Fruit fly (Drosophila melanogaster): ENCODE results near the gene CG10096.

CG10096 gene

DNA sequence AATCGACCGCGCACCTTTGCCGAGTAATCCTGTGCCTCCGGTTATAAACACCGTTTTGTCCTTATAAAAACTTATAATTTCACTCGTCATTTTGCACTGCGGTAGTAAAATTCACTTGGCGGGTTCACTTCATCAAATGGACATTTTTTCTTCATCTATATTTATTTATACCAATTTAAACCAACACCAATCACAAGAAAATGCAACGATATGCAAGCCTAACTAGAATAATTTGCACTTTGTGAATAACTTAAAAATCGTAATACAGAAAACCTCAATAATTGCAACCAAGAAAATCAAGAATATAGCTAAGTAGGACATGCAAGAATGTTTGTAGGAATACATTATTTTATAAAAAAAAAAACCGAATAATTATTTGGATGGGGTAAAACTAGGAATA lies at the start of gene CG10096, which contains the start of gene CG10097:
Gene CG10096, minus strand, starts transcription at position 101 of the 400 bp plus-strand sequence.
Gene CG10097, minus strand, starts transcription at position 101 of the 400 bp plus-strand sequence.
- TF ChIP-seq h (optimal IDR thresholded peaks at IDR 0.05) (no peak), ttk (optimal IDR thresholded peaks at IDR 0.05) (no peak), insv (optimal IDR thresholded peaks at IDR 0.05) (no peak), Myc (optimal IDR thresholded peaks at IDR 0.05) (no peak), Sin3A (optimal IDR thresholded peaks at IDR 0.05) (no peak)

DNA sequence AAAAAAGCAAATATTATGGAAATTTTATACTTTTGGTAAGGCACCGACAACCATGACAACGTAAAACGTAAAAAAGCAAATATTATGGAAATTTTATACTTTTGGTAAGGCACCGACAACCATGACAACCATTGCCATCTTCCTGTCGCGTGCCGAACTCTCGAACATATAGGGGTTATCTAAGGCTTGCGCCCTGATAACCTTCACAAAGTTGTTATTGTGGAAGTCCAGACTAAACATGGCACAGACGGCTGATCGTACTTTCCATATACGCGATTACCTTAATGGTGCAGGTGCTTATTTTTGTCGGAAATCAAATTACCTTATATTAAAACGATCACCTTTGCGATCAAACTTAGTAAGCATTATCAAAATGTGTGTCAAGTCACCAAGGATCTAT lies 49.7 kb upstream of the CG10096 start:
- TF ChIP-seq h (optimal IDR thresholded peaks at IDR 0.05) (no peak), psq (optimal IDR thresholded peaks at IDR 0.05) (no peak), insv (optimal IDR thresholded peaks at IDR 0.05) (no peak), Myc (optimal IDR thresholded peaks at IDR 0.05) (no peak), Sin3A (optimal IDR thresholded peaks at IDR 0.05) (no peak), ttk (optimal IDR thresholded peaks at IDR 0.05) (no peak)

DNA sequence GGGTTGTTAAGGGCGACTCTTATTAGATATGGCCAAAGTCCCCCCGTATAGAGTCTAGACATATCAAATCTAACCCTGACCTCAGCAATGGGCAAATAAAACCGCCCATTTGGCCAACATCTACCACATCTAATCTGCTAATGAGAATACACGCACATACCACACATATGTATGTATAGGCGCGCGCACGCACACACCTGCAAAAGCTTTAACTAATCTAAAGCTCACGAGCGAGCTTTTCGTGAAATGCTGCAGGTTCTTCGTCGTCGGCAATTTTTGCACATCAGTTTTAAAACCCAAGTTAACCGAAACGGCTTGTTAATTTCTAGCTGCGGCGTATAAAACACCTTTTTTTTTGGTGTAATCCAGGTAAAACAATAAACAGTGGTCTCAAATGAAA lies 48.0 kb upstream of the CG10096 start:
- no peak for TF ChIP-seq psq (optimal IDR thresholded peaks at IDR 0.05)
- no peak for TF ChIP-seq insv (optimal IDR thresholded peaks at IDR 0.05)
- no peak for TF ChIP-seq ttk (optimal IDR thresholded peaks at IDR 0.05)
- no peak for TF ChIP-seq Myc (optimal IDR thresholded peaks at IDR 0.05)
- TF ChIP-seq Sin3A (optimal IDR thresholded peaks at IDR 0.05), result no peak
- TF ChIP-seq h (optimal IDR thresholded peaks at IDR 0.05), result no peak

DNA sequence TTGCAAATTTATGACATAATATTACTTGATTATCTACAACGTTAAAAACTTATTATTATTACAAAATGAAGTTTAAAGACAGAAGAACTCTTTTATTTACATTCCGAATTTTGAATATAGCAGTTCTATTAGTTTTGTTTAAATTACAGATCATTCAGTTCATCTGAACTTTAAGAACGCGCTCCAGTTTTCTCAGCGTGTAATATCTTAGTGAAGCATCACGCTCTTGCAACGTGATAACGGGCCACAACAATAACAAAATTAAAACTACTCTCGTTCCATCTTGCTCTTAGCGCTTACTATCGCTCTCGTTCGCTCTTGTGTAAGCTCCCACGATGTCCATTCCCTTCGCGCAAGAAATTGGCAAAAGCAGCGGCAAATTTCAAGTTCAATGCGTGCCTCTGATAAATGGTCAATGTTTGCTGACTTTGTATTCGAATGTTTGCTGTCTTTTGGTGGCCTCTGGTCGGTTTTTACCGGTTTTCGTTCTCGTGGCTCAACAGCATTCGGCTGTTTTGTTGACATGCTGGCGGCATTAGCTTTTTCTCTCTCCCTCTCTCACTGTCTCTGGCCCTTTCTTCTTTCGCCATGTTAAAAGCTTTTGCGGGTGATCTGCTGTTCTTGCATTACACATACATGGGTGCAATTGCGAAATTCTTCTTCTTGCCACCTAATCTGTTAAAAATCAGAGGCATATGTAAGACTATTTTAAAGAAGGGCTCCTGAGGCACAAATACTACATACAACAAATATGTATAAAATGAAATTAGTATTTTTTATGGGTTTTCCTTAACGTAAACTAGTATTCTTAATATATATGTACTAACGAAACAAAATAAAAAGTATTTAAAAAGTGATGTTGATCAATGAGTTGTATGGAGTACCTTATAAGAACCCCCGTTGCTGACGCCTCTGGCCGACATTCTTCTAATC lies 47.1 kb upstream of the CG10096 start:
- TF ChIP-seq insv (optimal IDR thresholded peaks at IDR 0.05) (no peak), h (optimal IDR thresholded peaks at IDR 0.05) (no peak)

DNA sequence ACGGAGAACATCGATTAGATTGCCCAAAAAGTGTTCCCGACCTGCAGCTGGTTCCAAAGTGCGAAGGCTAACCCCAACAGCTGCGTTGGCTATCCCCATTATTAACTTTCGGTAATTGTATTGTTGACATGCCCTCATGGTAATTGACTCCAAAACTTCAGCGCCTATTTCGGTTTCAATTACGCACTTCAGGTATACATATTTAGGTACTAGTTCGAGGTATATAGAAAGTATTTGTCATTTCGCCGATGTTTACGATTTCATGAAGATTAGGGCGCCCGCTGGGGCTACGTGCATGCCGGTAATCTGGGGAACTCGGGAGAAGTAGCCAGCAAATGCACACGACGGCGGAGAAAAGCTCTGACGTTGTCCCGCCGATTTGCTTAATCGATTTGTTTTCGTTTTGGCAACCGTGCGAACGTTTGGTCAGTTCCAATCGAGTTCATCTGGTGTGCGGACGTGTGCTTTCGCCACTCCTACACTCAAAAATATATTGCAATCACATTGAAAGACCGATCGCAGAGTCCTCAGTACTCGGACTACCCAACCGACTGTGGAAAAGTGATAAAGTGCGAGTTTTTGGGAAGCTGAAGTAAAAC lies 45.3 kb upstream of the CG10096 start:
- no peak for TF ChIP-seq h (optimal IDR thresholded peaks at IDR 0.05)
- no peak for TF ChIP-seq psq (optimal IDR thresholded peaks at IDR 0.05)
- no peak for TF ChIP-seq Myc (optimal IDR thresholded peaks at IDR 0.05)

DNA sequence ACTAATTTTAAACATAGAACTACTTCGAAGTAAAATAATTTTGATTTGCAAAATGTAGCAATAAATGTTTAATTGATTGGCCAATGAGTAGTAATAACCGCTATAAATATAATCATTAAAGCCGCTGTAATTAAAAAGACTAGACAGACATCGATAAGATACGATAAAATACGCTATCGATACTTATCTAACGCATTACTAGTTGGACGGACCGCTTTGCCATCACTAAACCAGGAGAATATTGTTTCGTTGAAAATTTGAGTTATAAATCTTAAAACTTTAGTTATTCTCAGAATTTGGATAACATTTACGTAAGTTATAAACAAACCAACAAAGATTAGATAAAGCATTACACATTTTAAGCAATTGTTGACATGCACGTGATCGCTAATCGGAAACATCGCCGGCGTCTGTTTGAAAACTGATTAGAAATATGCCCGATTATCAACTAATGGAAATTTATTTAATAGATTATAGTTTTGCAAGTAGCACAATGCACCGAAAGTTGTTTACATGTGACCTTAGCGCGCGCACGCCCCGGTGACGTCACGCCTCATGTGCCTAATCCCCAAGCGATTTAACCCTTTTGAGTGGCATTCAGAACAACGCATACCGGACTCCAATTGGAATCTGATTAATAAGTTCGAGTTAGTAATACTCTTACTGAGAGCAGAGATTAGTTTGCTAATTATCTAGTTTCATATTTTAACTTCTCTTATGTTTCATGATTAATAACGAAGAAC lies 43.8 kb upstream of the CG10096 start, which contains the start of gene Desat1:
Gene Desat1, plus strand, starts transcription at position 200 of the 743 bp plus-strand sequence.
- TF ChIP-seq insv (optimal IDR thresholded peaks at IDR 0.05) (no peak), ttk (optimal IDR thresholded peaks at IDR 0.05) (no peak)

DNA sequence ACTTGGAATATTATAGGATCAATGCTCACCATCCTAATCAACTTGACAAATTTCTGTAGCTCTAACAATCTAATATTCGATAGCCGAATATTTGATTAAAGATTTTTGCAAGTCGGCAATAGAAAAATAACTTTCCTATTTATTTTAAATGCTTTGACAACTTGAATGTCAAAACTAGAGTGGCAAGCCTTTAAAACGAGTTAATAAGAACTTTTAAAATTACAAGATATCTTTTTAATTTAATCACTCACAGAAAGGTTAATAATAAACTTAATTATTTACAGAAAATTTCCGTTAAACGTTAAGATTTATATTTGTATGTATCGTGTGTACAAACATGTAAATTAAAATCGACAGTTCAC lies 43.2 kb upstream of the CG10096 start, which contains the start of the genes CG17207 and CG46427:
Gene CG17207, minus strand, starts transcription at position 101 of the 362 bp plus-strand sequence.
Gene CG46427, minus strand, starts transcription at position 101 of the 362 bp plus-strand sequence.
- TF ChIP-seq Myc (optimal IDR thresholded peaks at IDR 0.05) (no peak), h (optimal IDR thresholded peaks at IDR 0.05) (no peak), Sin3A (optimal IDR thresholded peaks at IDR 0.05) (no peak), ttk (optimal IDR thresholded peaks at IDR 0.05) (no peak), insv (optimal IDR thresholded peaks at IDR 0.05) (no peak), psq (optimal IDR thresholded peaks at IDR 0.05) (no peak)

DNA sequence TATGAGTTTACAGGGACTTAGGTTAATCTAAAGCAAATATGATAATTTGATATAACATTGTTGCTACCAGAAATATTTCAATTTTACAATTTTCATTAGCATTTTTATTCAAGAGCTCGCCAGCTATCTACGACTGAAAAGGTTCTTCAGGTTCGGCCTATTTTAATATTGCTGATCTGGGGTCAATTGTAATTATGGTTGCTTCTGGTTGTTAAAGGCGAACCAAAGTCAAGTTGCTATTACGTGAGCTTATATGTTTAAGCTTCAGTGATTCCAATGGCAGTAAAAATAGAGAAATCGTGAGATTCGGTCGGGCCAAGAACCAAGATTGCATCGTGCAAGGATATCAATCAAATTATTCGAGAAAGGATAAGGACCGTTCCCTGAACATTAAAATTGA lies 40.2 kb upstream of the CG10096 start, which contains the start of gene Desat2:
Gene Desat2, plus strand, starts transcription at position 301 of the 400 bp plus-strand sequence.
- TF ChIP-seq insv (optimal IDR thresholded peaks at IDR 0.05) (no peak), psq (optimal IDR thresholded peaks at IDR 0.05) (no peak), h (optimal IDR thresholded peaks at IDR 0.05) (no peak), Myc (optimal IDR thresholded peaks at IDR 0.05) (no peak), Sin3A (optimal IDR thresholded peaks at IDR 0.05) (no peak), ttk (optimal IDR thresholded peaks at IDR 0.05) (no peak)

DNA sequence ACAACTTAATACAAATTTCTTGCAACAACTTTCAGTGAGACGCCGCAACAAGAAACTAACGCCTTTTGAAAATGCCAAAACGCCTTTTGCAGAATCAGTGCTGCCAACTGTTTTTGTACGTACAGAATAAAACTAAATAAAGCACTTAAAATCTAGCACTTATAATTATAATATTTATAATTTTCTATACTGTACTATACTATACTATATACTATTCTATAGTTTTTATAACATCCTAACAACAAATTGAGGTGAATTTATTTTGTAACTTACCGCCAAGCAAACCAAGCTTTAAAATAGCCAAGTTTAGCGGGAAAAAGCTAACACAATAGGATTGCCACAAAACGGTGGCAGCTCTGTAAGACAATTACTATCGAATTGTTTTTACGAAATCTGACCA lies 38.0 kb upstream of the CG10096 start, which contains the start of the genes Aos1 and Srlp:
Gene Aos1, minus strand, starts transcription at position 59 of the 400 bp plus-strand sequence.
Gene Srlp, plus strand, starts transcription at position 335 of the 400 bp plus-strand sequence.
- TF ChIP-seq Sin3A (optimal IDR thresholded peaks at IDR 0.05) (no peak), Myc (optimal IDR thresholded peaks at IDR 0.05) (no peak), insv (optimal IDR thresholded peaks at IDR 0.05) (no peak), psq (optimal IDR thresholded peaks at IDR 0.05) (no peak), h (optimal IDR thresholded peaks at IDR 0.05) (no peak), ttk (optimal IDR thresholded peaks at IDR 0.05) (no peak)

DNA sequence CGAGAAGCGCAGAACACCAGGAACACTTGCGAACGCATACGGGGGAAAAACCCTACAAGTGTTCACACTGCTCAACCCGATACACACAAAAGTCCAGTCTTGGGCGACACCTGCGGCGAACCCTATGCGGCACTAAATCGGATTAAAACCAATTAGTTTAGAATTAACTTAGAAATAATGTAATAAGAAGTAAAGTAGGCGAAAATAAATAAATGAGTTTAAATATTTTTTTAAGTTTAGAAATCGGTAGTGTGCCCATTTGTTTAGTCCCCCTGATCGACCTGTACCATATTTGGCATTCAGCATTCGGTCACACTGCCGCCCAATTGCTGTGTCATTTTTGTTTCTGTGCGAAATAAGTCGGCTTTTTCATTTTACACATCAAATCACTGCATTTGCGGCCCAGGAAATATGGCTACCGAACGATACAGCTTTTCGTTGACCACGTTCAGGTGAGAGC lies 35.3 kb upstream of the CG10096 start, which contains the start of gene Prosalpha2:
Gene Prosalpha2, plus strand, starts transcription at position 292 of the 460 bp plus-strand sequence.
- no peak for TF ChIP-seq Sin3A (optimal IDR thresholded peaks at IDR 0.05)
- no peak for TF ChIP-seq ttk (optimal IDR thresholded peaks at IDR 0.05)

DNA sequence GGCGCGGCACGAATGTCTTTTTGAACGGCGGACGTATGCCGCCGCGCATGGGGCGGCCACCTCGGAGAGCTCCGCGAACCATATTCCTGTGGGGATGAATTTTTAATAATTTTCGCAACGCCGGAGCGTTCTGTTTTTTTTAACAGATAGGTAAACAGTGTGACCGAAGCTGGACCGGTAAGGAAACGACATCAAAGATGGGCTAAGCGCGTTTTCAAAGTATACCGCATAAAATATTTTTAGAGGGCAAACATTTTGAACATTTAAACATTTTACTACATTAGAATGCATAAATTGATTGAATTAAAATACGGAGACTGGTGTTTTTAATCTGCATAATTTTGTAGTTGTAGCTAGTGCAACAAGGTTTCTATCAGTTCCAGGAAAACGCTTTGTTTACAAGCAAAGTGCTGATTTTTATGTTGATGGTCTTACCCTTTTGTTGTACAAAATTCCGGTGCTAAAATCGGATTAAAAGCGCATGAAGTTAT lies 33.4 kb upstream of the CG10096 start, which contains the start of the genes CG5641 and CG5245:
Gene CG5641, minus strand, starts transcription at position 163 of the 491 bp plus-strand sequence.
Gene CG5245, plus strand, starts transcription at position 441 of the 491 bp plus-strand sequence.
- TF ChIP-seq h (optimal IDR thresholded peaks at IDR 0.05) (no peak), psq (optimal IDR thresholded peaks at IDR 0.05) (no peak), Sin3A (optimal IDR thresholded peaks at IDR 0.05) (no peak), insv (optimal IDR thresholded peaks at IDR 0.05) (no peak), Myc (optimal IDR thresholded peaks at IDR 0.05) (no peak)

DNA sequence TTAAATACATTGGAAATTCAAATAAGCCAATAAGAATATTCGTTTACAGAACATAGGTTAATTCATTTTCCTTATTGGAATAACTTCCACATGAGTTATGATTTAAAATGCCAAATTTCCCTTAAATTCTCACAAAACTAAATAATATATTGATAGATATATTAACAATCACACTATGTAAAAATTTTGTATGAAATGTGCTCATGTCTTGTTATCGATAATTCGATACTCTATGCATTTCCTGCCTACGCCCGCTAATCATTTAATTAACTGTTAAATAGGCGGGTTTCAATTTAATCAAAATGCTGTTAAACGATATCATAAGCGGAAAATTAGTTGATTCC lies 30.5 kb upstream of the CG10096 start, which contains the start of gene NANS:
Gene NANS, plus strand, starts transcription at position 269 of the 344 bp plus-strand sequence.
- no peak for TF ChIP-seq insv (optimal IDR thresholded peaks at IDR 0.05)
- TF ChIP-seq Sin3A (optimal IDR thresholded peaks at IDR 0.05), result no peak
- no peak for TF ChIP-seq ttk (optimal IDR thresholded peaks at IDR 0.05)
- TF ChIP-seq psq (optimal IDR thresholded peaks at IDR 0.05), result no peak
- TF ChIP-seq Myc (optimal IDR thresholded peaks at IDR 0.05), result no peak
- TF ChIP-seq h (optimal IDR thresholded peaks at IDR 0.05), result no peak

Data from Kc167 (cell line).